Worm (Caenorhabditis elegans) whole organism, young adult: ENCODE data around the gene dpy-26.
A peak's percentile ranks its signal among the peaks of the same experiment; 100 is the strongest.

Experiments used
- B0261.1 ChIP-seq: sonication (generic microtip); optimal IDR thresholded peaks from 2 replicates; lab custom pipeline; 2016; ENCODE audit warnings: mild to moderate bottlenecking, missing genetic modification characterization, moderate library complexity, missing compliant biosample characterization
- C17E4.6 ChIP-seq: fragments of 200-800 bp; sonication (Bioruptor generic); IDR thresholded peaks from 2 replicates; pipeline ENCODE4 v1.3.6; 2022; ENCODE audit warnings: missing genetic modification reagents, missing genetic modification characterization, missing compliant biosample characterization
- F10E7.11 ChIP-seq: sonication (generic microtip); optimal IDR thresholded peaks from 2 replicates; lab custom pipeline; 2017; ENCODE audit warnings: mild to moderate bottlenecking, missing genetic modification characterization, moderate library complexity, missing compliant biosample characterization
- F22D6.2 ChIP-seq: sonication (generic microtip); optimal IDR thresholded peaks from 2 replicates; lab custom pipeline; 2016; ENCODE audit warnings: mild to moderate bottlenecking, missing genetic modification characterization, missing compliant biosample characterization
- F33H1.4 ChIP-seq: fragments of 200-800 bp; sonication (Bioruptor generic); IDR thresholded peaks from 2 replicates; pipeline ENCODE4 v1.3.6; 2022; ENCODE audit warnings: missing genetic modification reagents, missing genetic modification characterization, missing compliant biosample characterization
- F37B4.10 ChIP-seq: fragments of 200-800 bp; sonication (Bioruptor generic); IDR thresholded peaks from 2 replicates; pipeline ENCODE4 v1.3.6; 2022; ENCODE audit warnings: missing genetic modification characterization, missing compliant biosample characterization
- F49E8.2 ChIP-seq: sonication (generic microtip); optimal IDR thresholded peaks from 3 replicates; lab custom pipeline; 2017; ENCODE audit warnings: missing genetic modification characterization, mild to moderate bottlenecking, missing compliant biosample characterization, antibody characterized with exemption, moderate library complexity; ENCODE audit not compliant: insufficient read depth
- F52B5.7 ChIP-seq: sonication (generic microtip); optimal IDR thresholded peaks from 2 replicates; lab custom pipeline; 2016; ENCODE audit warnings: mild to moderate bottlenecking, missing genetic modification characterization, missing compliant biosample characterization
- F57C9.4 ChIP-seq: sonication (generic microtip); optimal IDR thresholded peaks from 2 replicates; lab custom pipeline; 2017; ENCODE audit warnings: mild to moderate bottlenecking, missing genetic modification characterization, missing compliant biosample characterization
- K12H6.12 ChIP-seq: fragments of 200-800 bp; sonication (Bioruptor generic); optimal IDR thresholded peaks from 2 replicates; lab custom pipeline; 2018; ENCODE audit warnings: mild to moderate bottlenecking, missing genetic modification characterization, missing compliant biosample characterization
- Y53F4B.3 ChIP-seq: fragments of 200-800 bp; sonication (Bioruptor generic); IDR thresholded peaks from 2 replicates; pipeline ENCODE4 v1.3.6; 2022; ENCODE audit warnings: missing genetic modification reagents, missing genetic modification characterization, missing compliant biosample characterization
- Y56A3A.18 ChIP-seq: fragments of 200-800 bp; sonication (Bioruptor generic); IDR thresholded peaks from 2 replicates; pipeline ENCODE4 v1.3.6; 2022; ENCODE audit warnings: missing genetic modification reagents, missing genetic modification characterization, missing compliant biosample characterization
- ZK185.1 ChIP-seq: sonication (generic microtip); optimal IDR thresholded peaks from 2 replicates; lab custom pipeline; 2016; ENCODE audit warnings: mild to moderate bottlenecking, missing genetic modification characterization, missing compliant biosample characterization; ENCODE audit not compliant: poor library complexity, severe bottlenecking
- aptf-2 ChIP-seq: fragments of 200-800 bp; sonication (Bioruptor generic); conservative IDR thresholded peaks from 2 replicates; pipeline ENCODE4 v1.3.6; 2022; ENCODE audit warnings: missing genetic modification reagents, missing genetic modification characterization, missing compliant biosample characterization
- attf-3 ChIP-seq: fragments of 200-800 bp; sonication (Bioruptor generic); conservative IDR thresholded peaks from 2 replicates; pipeline ENCODE4 v1.3.6; 2022; ENCODE audit warnings: missing genetic modification reagents, missing genetic modification characterization, missing compliant biosample characterization
- attf-5 ChIP-seq: fragments of 200-800 bp; sonication (Bioruptor generic); optimal IDR thresholded peaks from 2 replicates; lab custom pipeline; 2018; ENCODE audit warnings: mild to moderate bottlenecking, missing genetic modification characterization, missing compliant biosample characterization
- cebp-1 ChIP-seq, 2 experiments: fragments of 200-800 bp in 1 of 2; sonication (Bioruptor generic) in 1 of 2; sonication (generic microtip) in 1 of 2; IDR thresholded peaks in 1 of 2; optimal IDR thresholded peaks in 1 of 2; 2 replicates each; pipeline versions ENCODE4 v1.3.6 to Lab custom; 2017 to 2022; ENCODE audit warnings: missing compliant biosample characterization in 2 of 2, missing genetic modification characterization in 2 of 2, mild to moderate bottlenecking in 1 of 2, missing genetic modification reagents in 1 of 2, moderate library complexity in 1 of 2
- ceh-40 ChIP-seq: fragments of 200-800 bp; sonication (Bioruptor generic); IDR thresholded peaks from 2 replicates; pipeline ENCODE4 v1.3.6; 2022; ENCODE audit warnings: missing genetic modification characterization, missing compliant biosample characterization
- ceh-79 ChIP-seq: sonication (generic microtip); optimal IDR thresholded peaks from 2 replicates; lab custom pipeline; 2017; ENCODE audit warnings: mild to moderate bottlenecking, missing genetic modification characterization, missing compliant biosample characterization
- die-1 ChIP-seq: sonication (generic microtip); optimal IDR thresholded peaks from 2 replicates; lab custom pipeline; 2016; ENCODE audit warnings: missing genotype, mild to moderate bottlenecking, missing genetic modification characterization, missing compliant biosample characterization
- dox-1 ChIP-seq: fragments of 200-800 bp; sonication (Bioruptor generic); IDR thresholded peaks from 2 replicates; pipeline ENCODE4 v1.3.6; 2022; ENCODE audit warnings: missing genetic modification reagents, missing genetic modification characterization, missing compliant biosample characterization
- dpl-1 ChIP-seq: fragments of 150-350 bp; optimal IDR thresholded peaks from 2 replicates; lab custom pipeline; 2014; ENCODE audit warnings: missing biosample characterization, missing genetic modification reagents, missing genetic modification characterization
- efl-1 ChIP-seq: fragments of 150-350 bp; optimal IDR thresholded peaks from 2 replicates; lab custom pipeline; 2014; ENCODE audit warnings: missing biosample characterization, missing genetic modification reagents, missing genetic modification characterization
- egl-18 ChIP-seq: fragments of 200-800 bp; sonication (Bioruptor generic); IDR thresholded peaks from 2 replicates; pipeline ENCODE4 v1.3.6; 2022; ENCODE audit warnings: missing genetic modification reagents, missing genetic modification characterization, missing compliant biosample characterization
- egrh-3 ChIP-seq: fragments of 200-800 bp; sonication (Bioruptor generic); IDR thresholded peaks from 2 replicates; pipeline ENCODE4 v1.3.6; 2022; ENCODE audit warnings: missing genetic modification reagents, missing genetic modification characterization, missing compliant biosample characterization
- ekl-4 ChIP-seq: fragments of 200-800 bp; sonication (Bioruptor generic); IDR thresholded peaks from 2 replicates; pipeline ENCODE4 v1.3.6; 2022; ENCODE audit warnings: missing genetic modification reagents, missing genetic modification characterization, missing compliant biosample characterization
- ets-4 ChIP-seq: fragments of 200-800 bp; sonication (Bioruptor generic); optimal IDR thresholded peaks from 2 replicates; lab custom pipeline; 2018; ENCODE audit warnings: mild to moderate bottlenecking, missing genetic modification characterization, missing compliant biosample characterization
- hlh-12 ChIP-seq: sonication (generic microtip); optimal IDR thresholded peaks from 2 replicates; lab custom pipeline; 2016; ENCODE audit warnings: missing genetic modification characterization, missing compliant biosample characterization
- hlh-26 ChIP-seq: fragments of 200-800 bp; sonication (Bioruptor generic); conservative IDR thresholded peaks from 2 replicates; pipeline ENCODE4 v1.3.6; 2022; ENCODE audit warnings: missing genetic modification reagents, missing genetic modification characterization, missing compliant biosample characterization
- hsf-1 ChIP-seq: fragments of 200-800 bp; sonication (Bioruptor generic); IDR thresholded peaks from 2 replicates; pipeline ENCODE4 v1.3.6; 2022; ENCODE audit warnings: missing genetic modification reagents, missing genetic modification characterization, missing compliant biosample characterization
- lin-54 ChIP-seq: fragments of 200-800 bp; sonication (Bioruptor generic); optimal IDR thresholded peaks from 2 replicates; lab custom pipeline; 2018; ENCODE audit warnings: mild to moderate bottlenecking, missing genetic modification characterization, missing compliant biosample characterization
- lsl-1 ChIP-seq: fragments of 200-800 bp; sonication (Bioruptor generic); optimal IDR thresholded peaks from 2 replicates; lab custom pipeline; 2018; ENCODE audit warnings: mild to moderate bottlenecking, missing genetic modification characterization, moderate library complexity, missing compliant biosample characterization
- lsy-27 ChIP-seq: sonication (generic microtip); optimal IDR thresholded peaks from 2 replicates; lab custom pipeline; 2017; ENCODE audit warnings: missing genetic modification characterization, mild to moderate bottlenecking, missing compliant biosample characterization, antibody characterized with exemption, missing genotype, borderline replicate concordance; ENCODE audit not compliant: insufficient read depth
- madf-6 ChIP-seq: fragments of 200-800 bp; sonication (Bioruptor generic); IDR thresholded peaks from 2 replicates; pipeline ENCODE4 v1.3.6; 2022; ENCODE audit warnings: missing genetic modification reagents, missing genetic modification characterization, missing compliant biosample characterization
- madf-8 ChIP-seq: fragments of 200-800 bp; sonication (Bioruptor generic); conservative IDR thresholded peaks from 2 replicates; pipeline ENCODE4 v1.3.6; 2022; ENCODE audit warnings: missing genetic modification reagents, missing genetic modification characterization, missing compliant biosample characterization
- mcd-1 ChIP-seq: fragments of 200-800 bp; sonication (Bioruptor generic); IDR thresholded peaks from 2 replicates; pipeline ENCODE4 v1.3.6; 2022; ENCODE audit warnings: missing genetic modification reagents, missing genetic modification characterization, missing compliant biosample characterization
- mes-4 ChIP-seq: sonication (generic microtip); optimal IDR thresholded peaks from 2 replicates; lab custom pipeline; 2016; ENCODE audit warnings: missing genotype, missing genetic modification characterization, missing compliant biosample characterization
- mxl-1 ChIP-seq: sonication (generic microtip); optimal IDR thresholded peaks from 2 replicates; lab custom pipeline; 2016; ENCODE audit warnings: missing genetic modification characterization, missing compliant biosample characterization
- nfya-1 ChIP-seq: sonication (generic microtip); optimal IDR thresholded peaks from 2 replicates; lab custom pipeline; 2017; ENCODE audit warnings: antibody characterized with exemption, missing compliant biosample characterization, missing genetic modification characterization, borderline replicate concordance; ENCODE audit not compliant: insufficient read depth
- nfyb-1 ChIP-seq: fragments of 200-800 bp; sonication (Bioruptor generic); IDR thresholded peaks from 2 replicates; pipeline ENCODE4 v1.3.6; 2022; ENCODE audit warnings: missing genetic modification reagents, missing genetic modification characterization, missing compliant biosample characterization
- nhr-90 ChIP-seq: sonication (generic microtip); optimal IDR thresholded peaks from 2 replicates; lab custom pipeline; 2016; ENCODE audit warnings: missing genotype, mild to moderate bottlenecking, missing genetic modification characterization, missing compliant biosample characterization
- pha-4 ChIP-seq: fragments of 150-350 bp; sonication (generic microtip); optimal IDR thresholded peaks from 2 replicates; lab custom pipeline; 2014; ENCODE audit warnings: missing biosample characterization, missing genetic modification reagents, missing genetic modification characterization
- sptf-2 ChIP-seq: fragments of 200-800 bp; sonication (Bioruptor generic); optimal IDR thresholded peaks from 2 replicates; lab custom pipeline; 2018; ENCODE audit warnings: mild to moderate bottlenecking, missing genetic modification characterization, missing compliant biosample characterization
- tlf-1 ChIP-seq: fragments of 200-800 bp; sonication (Bioruptor generic); optimal IDR thresholded peaks from 2 replicates; lab custom pipeline; 2018; ENCODE audit warnings: mild to moderate bottlenecking, missing genetic modification characterization, missing compliant biosample characterization
- ztf-25 ChIP-seq: fragments of 200-800 bp; sonication (Bioruptor generic); IDR thresholded peaks from 2 replicates; pipeline ENCODE4 v1.3.6; 2022; ENCODE audit warnings: missing genetic modification reagents, missing genetic modification characterization, missing compliant biosample characterization
- ztf-3 ChIP-seq: fragments of 200-800 bp; sonication (Bioruptor generic); optimal IDR thresholded peaks from 2 replicates; lab custom pipeline; 2018; ENCODE audit warnings: mild to moderate bottlenecking, missing genetic modification characterization, missing compliant biosample characterization

The dpy-26 gene

DNA sequence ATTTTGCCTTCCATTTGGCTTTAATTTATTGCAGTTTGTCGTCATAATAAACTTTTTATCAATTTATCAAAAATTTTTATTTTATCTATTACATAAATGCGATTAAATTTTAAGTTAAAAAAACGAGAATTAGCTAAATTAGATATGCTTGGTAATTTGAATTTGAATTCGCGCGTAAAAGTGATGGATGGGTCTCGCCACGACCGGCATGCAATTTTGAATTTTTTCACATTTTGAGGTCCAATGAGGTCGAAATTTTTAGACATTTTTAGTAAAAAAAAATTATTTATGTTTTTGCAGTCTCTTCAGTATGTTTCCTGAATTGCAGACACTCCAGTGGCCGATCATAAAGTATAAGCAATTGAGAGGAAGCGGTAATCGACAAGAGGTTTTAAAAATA lies 42.5 kb downstream of the dpy-26 start, which contains the start of gene dsb-1:
Gene dsb-1, plus strand, starts transcription at position 301 of the 400 bp plus-strand sequence.
- TF ChIP-seq nfyb-1 (GFP tag; lab: Robert Waterston, UW) = no peak
- TF ChIP-seq ztf-3 (GFP tag; lab: Kevin White, UChicago) = no peak
- peak; percentile 40 for TF ChIP-seq efl-1 (GFP tag; lab: Kevin White, UChicago)
- no peak for TF ChIP-seq F22D6.2 (tag; lab: Kevin White, UChicago)
- peak; percentile 22 for TF ChIP-seq dpl-1
- TF ChIP-seq madf-6 (GFP tag; lab: Robert Waterston, UW) = peak; percentile 47; the same call in 1 of the 2 replicates
- TF ChIP-seq lsl-1 (GFP tag; lab: Kevin White, UChicago) = peak; percentile 19
- 0 out of 2 replicates have a peak, but pooled peaks have one; percentile 8 for TF ChIP-seq mcd-1 (GFP tag; lab: Robert Waterston, UW)
- peak; percentile 63 for TF ChIP-seq F33H1.4
- TF ChIP-seq lin-54 = peak; percentile 26
- TF ChIP-seq ekl-4 (GFP tag; lab: Robert Waterston, UW) = no peak
- TF ChIP-seq C17E4.6 (GFP tag; lab: Robert Waterston, UW) = no peak
- no peak for TF ChIP-seq mxl-1 (tag; lab: Kevin White, UChicago)
- no peak for TF ChIP-seq B0261.1 (tag; lab: Kevin White, UChicago)

DNA sequence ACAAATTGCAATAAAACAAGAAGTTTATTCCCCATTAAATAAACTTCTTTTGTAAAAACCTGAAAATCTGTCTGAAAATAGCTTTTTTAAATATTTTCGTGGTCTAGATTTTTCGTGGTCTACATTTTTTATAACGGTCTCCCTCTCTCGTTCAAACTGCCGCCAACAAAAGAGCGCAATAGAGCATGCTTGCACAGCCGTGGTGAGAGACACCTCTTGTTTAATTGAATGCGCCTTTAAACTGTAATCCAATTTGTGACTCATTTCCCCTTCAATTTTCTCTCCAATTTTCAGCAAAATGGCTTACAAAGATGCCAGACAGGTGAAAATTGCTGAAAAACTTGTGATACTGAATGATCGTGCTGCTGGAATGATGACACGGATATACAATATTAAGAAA lies 47.0 kb downstream of the dpy-26 start, which contains the start of gene gex-3:
Gene gex-3, plus strand, starts transcription at position 295 of the 400 bp plus-strand sequence.
- TF ChIP-seq egrh-3 (GFP tag; lab: Robert Waterston, UW) (no peak; the same call in 1 of the 2 replicates), die-1 (tag; lab: Kevin White, UChicago) (no peak), attf-5 (GFP tag; lab: Kevin White, UChicago) (peak; percentile 73), attf-3 (peak; percentile 35; the same call in 1 of the 2 replicates), hsf-1 (GFP tag; lab: Robert Waterston, UW) (peak; percentile 56; the same call in 1 of the 2 replicates), aptf-2 (GFP tag; lab: Robert Waterston, UW) (no peak), lin-54 (peak; percentile 98), ets-4 (GFP tag; lab: Kevin White, UChicago) (no peak), B0261.1 (tag; lab: Kevin White, UChicago) (no peak), F37B4.10 (no peak), Y56A3A.18 (GFP tag; lab: Robert Waterston, UW) (no peak), tlf-1 (GFP tag; lab: Kevin White, UChicago) (peak; percentile 79), ceh-40 (no peak), ceh-79 (tag; lab: Kevin White, UChicago) (no peak), mes-4 (tag; lab: Kevin White, UChicago) (no peak), F10E7.11 (tag; lab: Kevin White, UChicago) (no peak), nfya-1 (tag; lab: Kevin White, UChicago) (no peak), madf-8 (GFP tag; lab: Robert Waterston, UW) (peak; percentile 76), cebp-1 (GFP tag; IDR thresholded peaks at IDR 0.05; lab: Robert Waterston, UW) (no peak), cebp-1 (tag; optimal IDR thresholded peaks at IDR 0.05; lab: Kevin White, UChicago) (peak; percentile 55), hlh-12 (tag; lab: Kevin White, UChicago) (no peak), efl-1 (GFP tag; lab: Kevin White, UChicago) (peak; percentile 95), sptf-2 (GFP tag; lab: Kevin White, UChicago) (no peak), F49E8.2 (tag; lab: Kevin White, UChicago) (peak; percentile 31), lsy-27 (tag; lab: Kevin White, UChicago) (peak; percentile 18), F57C9.4 (tag; lab: Kevin White, UChicago) (no peak), Y53F4B.3 (GFP tag; lab: Robert Waterston, UW) (no peak), ZK185.1 (peak; percentile 48), K12H6.12 (tag; lab: Kevin White, UChicago) (peak; percentile 28), F52B5.7 (tag; lab: Kevin White, UChicago) (no peak), hlh-26 (no peak), ztf-25 (GFP tag; lab: Robert Waterston, UW) (0 out of 2 replicates have a peak, but pooled peaks have one; percentile 11), mcd-1 (GFP tag; lab: Robert Waterston, UW) (peak; percentile 95), nhr-90 (tag; lab: Kevin White, UChicago) (no peak), pha-4 (tag; lab: Kevin White, UChicago) (no peak), dox-1 (GFP tag; lab: Robert Waterston, UW) (peak; percentile 87), egl-18 (GFP tag; lab: Robert Waterston, UW) (no peak)
